Worm (Caenorhabditis elegans): ENCODE data around the gene slrp-1.

Gene slrp-1

ce11 chrV:13577463-13577862 is 11.8 kb downstream of the slrp-1 start:
- no peak for TF ChIP-seq sma-3 (GFP tag; optimal IDR thresholded peaks at IDR 0.05)
- TF ChIP-seq mdl-1 (tag; optimal IDR thresholded peaks at IDR 0.05): no peak
- TF ChIP-seq fos-1 (tag; optimal IDR thresholded peaks at IDR 0.05): peak; percentile 88
- no peak for TF ChIP-seq ztf-11 (tag; optimal IDR thresholded peaks at IDR 0.05)
- no peak for TF ChIP-seq R02D3.7 (tag; optimal IDR thresholded peaks at IDR 0.05)
- no peak for TF ChIP-seq ama-1 (optimal IDR thresholded peaks at IDR 0.05)
- no peak for TF ChIP-seq crh-2 (tag; optimal IDR thresholded peaks at IDR 0.05)
- no peak for TF ChIP-seq C34F6.9 (tag; optimal IDR thresholded peaks at IDR 0.05)

ce11 chrV:13578637-13579036 is 13.0 kb downstream of the slrp-1 start, which contains the start of gene C50B8.6:
TSS of gene C50B8.6 (plus strand) at chrV:13578972.
- TF ChIP-seq mbf-1 (tag; optimal IDR thresholded peaks at IDR 0.05): no peak
- peak; percentile 60 for TF ChIP-seq fos-1 (tag; optimal IDR thresholded peaks at IDR 0.05)
- no peak for TF ChIP-seq unc-55 (GFP tag; optimal IDR thresholded peaks at IDR 0.05)

ce11 chrV:13580696-13581095 is 15.0 kb downstream of the slrp-1 start, which contains the start of gene C50B8.5:
TSS of gene C50B8.5 (plus strand) at chrV:13580968.
- TF ChIP-seq fos-1 (tag; optimal IDR thresholded peaks at IDR 0.05): peak; percentile 74
- no peak for TF ChIP-seq gmeb-1 (tag; optimal IDR thresholded peaks at IDR 0.05)
- TF ChIP-seq R02D3.7 (tag; optimal IDR thresholded peaks at IDR 0.05): no peak
- TF ChIP-seq F13H6.1 (tag; optimal IDR thresholded peaks at IDR 0.05): peak; percentile 15

- TF ChIP-seq nhr-10 (tag; optimal IDR thresholded peaks at IDR 0.05) (no peak), nhr-6 (tag; optimal IDR thresholded peaks at IDR 0.05) (no peak), nhr-12 (tag; optimal IDR thresholded peaks at IDR 0.05) (no peak)
Measured at ce11 chrV:13584484-13584883, 18.8 kb downstream of the slrp-1 start, which contains the start of gene F53F4.1. TSS of gene F53F4.1 (plus strand) at chrV:13584784.

- TF ChIP-seq gmeb-1 (tag; optimal IDR thresholded peaks at IDR 0.05) (no peak), nhr-23 (tag; optimal IDR thresholded peaks at IDR 0.05) (no peak), R02D3.7 (tag; optimal IDR thresholded peaks at IDR 0.05) (no peak), sma-3 (GFP tag; optimal IDR thresholded peaks at IDR 0.05) (no peak), alr-1 (tag; optimal IDR thresholded peaks at IDR 0.05) (no peak), unc-39 (tag; optimal IDR thresholded peaks at IDR 0.05) (no peak), crh-2 (tag; optimal IDR thresholded peaks at IDR 0.05) (no peak), lin-13 (GFP tag; optimal IDR thresholded peaks at IDR 0.05) (no peak), peb-1 (tag; optimal IDR thresholded peaks at IDR 0.05) (no peak), ama-1 (optimal IDR thresholded peaks at IDR 0.05) (no peak), ZK546.5 (tag; optimal IDR thresholded peaks at IDR 0.05) (no peak), nhr-129 (tag; optimal IDR thresholded peaks at IDR 0.05) (no peak), ztf-4 (tag; optimal IDR thresholded peaks at IDR 0.05) (no peak), ztf-1 (GFP tag; conservative IDR thresholded peaks at IDR 0.05) (no peak), ceh-82 (tag; optimal IDR thresholded peaks at IDR 0.05) (no peak), sma-9 (GFP tag; optimal IDR thresholded peaks at IDR 0.05) (no peak), sma-9 (tag; optimal IDR thresholded peaks at IDR 0.05) (no peak), lin-39 (tag; optimal IDR thresholded peaks at IDR 0.05) (no peak), nhr-77 (tag; optimal IDR thresholded peaks at IDR 0.05) (no peak), Y55F3AM.14 (GFP tag; optimal IDR thresholded peaks at IDR 0.05) (no peak)
Measured at ce11 chrV:13587902-13588301, 22.2 kb downstream of the slrp-1 start, which contains the start of gene F53F4.17. TSS of gene F53F4.17 (plus strand) at chrV:13588202.

ce11 chrV:13589494-13590176 is 24.0 kb downstream of the slrp-1 start, which contains the start of the genes F53F4.2 and F53F4.18:
TSS of gene F53F4.2 (minus strand) at chrV:13589594.
TSS of gene F53F4.18 (plus strand) at chrV:13590126.
- no peak for TF ChIP-seq Y55F3AM.14 (GFP tag; optimal IDR thresholded peaks at IDR 0.05)
- no peak for TF ChIP-seq crh-2 (tag; optimal IDR thresholded peaks at IDR 0.05)

Measured in whole organism, L2 larva.